Fruit fly (Drosophila melanogaster): Measurements from ENCODE around the gene CG14722.

CG14722 gene

dm6 chr3R:11721593-11721992, 20.1 kb upstream of the CG14722 start, which contains the start of gene CG12594 (continued):
- peak; percentile 74 for TF ChIP-seq ewg (GFP tag; optimal IDR thresholded peaks at IDR 0.05)
- no peak for TF ChIP-seq CG15514 (GFP tag; optimal IDR thresholded peaks at IDR 0.05)
- TF ChIP-seq ems (GFP tag; optimal IDR thresholded peaks at IDR 0.05): no peak
- no peak for TF ChIP-seq cad (GFP tag; optimal IDR thresholded peaks at IDR 0.05)
- no peak for TF ChIP-seq ap (GFP tag; IDR thresholded peaks at IDR 0.05)
- no peak for TF ChIP-seq CG8089 (GFP tag; optimal IDR thresholded peaks at IDR 0.05)
- TF ChIP-seq Oaz (GFP tag; IDR thresholded peaks at IDR 0.05): no peak
- TF ChIP-seq aop (GFP tag; IDR thresholded peaks at IDR 0.05): no peak
- peak; percentile 4 for TF ChIP-seq Jarid2 (GFP tag; optimal IDR thresholded peaks at IDR 0.05)
- TF ChIP-seq gem (tag; optimal IDR thresholded peaks at IDR 0.05): no peak
- TF ChIP-seq CG7963 (GFP tag; IDR thresholded peaks at IDR 0.05; ENCODE audit: partially characterized antibody): no peak
- no peak for TF ChIP-seq CG17328 (GFP tag; IDR thresholded peaks at IDR 0.05)
- TF ChIP-seq Hmx (GFP tag; optimal IDR thresholded peaks at IDR 0.05): no peak
- no peak for TF ChIP-seq CG10366 (GFP tag; IDR thresholded peaks at IDR 0.05)
- no peak for TF ChIP-seq klu (GFP tag; IDR thresholded peaks at IDR 0.05)

- TF ChIP-seq cwo (GFP tag; optimal IDR thresholded peaks at IDR 0.05) (no peak), CG15514 (GFP tag; optimal IDR thresholded peaks at IDR 0.05) (peak; percentile 86), CG12659 (GFP tag; optimal IDR thresholded peaks at IDR 0.05) (peak; percentile 41), BEAF-32 (GFP tag; optimal IDR thresholded peaks at IDR 0.05) (peak; percentile 72), chn (GFP tag; optimal IDR thresholded peaks at IDR 0.05) (peak; percentile 92), Xbp1 (GFP tag; optimal IDR thresholded peaks at IDR 0.05) (peak; percentile 47), CG1603 (tag; optimal IDR thresholded peaks at IDR 0.05) (peak; percentile 65), HmgZ (tag; optimal IDR thresholded peaks at IDR 0.05) (peak; percentile 44), tin (GFP tag; optimal IDR thresholded peaks at IDR 0.05) (peak; percentile 10), ranshi (GFP tag; IDR thresholded peaks at IDR 0.05) (peak; percentile 18; the same call in 1 of the 2 replicates), Myb (GFP tag; optimal IDR thresholded peaks at IDR 0.05) (peak; percentile 90), Rx (GFP tag; IDR thresholded peaks at IDR 0.05) (peak; percentile 21; the same call in 1 of the 2 replicates), vvl (GFP tag; IDR thresholded peaks at IDR 0.05) (peak; percentile 51), Hey (tag; optimal IDR thresholded peaks at IDR 0.05) (no peak), CG6272 (GFP tag; IDR thresholded peaks at IDR 0.05) (peak; percentile 38), Hr51 (GFP tag; optimal IDR thresholded peaks at IDR 0.05) (peak in 1 of 2 experiments; percentile 14), cato (GFP tag; optimal IDR thresholded peaks at IDR 0.05; ENCODE audit: borderline replicate concordance) (peak; percentile 0), pzg (GFP tag; optimal IDR thresholded peaks at IDR 0.05) (peak; percentile 77), Chrac-16 (GFP tag; optimal IDR thresholded peaks at IDR 0.05) (peak; percentile 23), CG34224 (GFP tag; IDR thresholded peaks at IDR 0.05; ENCODE audit: partially characterized antibody) (peak; percentile 52; the same call in 2 of the 3 replicates), sna (GFP tag; IDR thresholded peaks at IDR 0.05; ENCODE audit: partially characterized antibody) (no peak), CG12744 (GFP tag; optimal IDR thresholded peaks at IDR 0.05) (peak; percentile 20), gfzf (GFP tag; optimal IDR thresholded peaks at IDR 0.05) (peak; percentile 83), Mes4 (GFP tag; optimal IDR thresholded peaks at IDR 0.05) (peak; percentile 14), Lhr (GFP tag; optimal IDR thresholded peaks at IDR 0.05) (peak; percentile 57), CG11695 (GFP tag; IDR thresholded peaks at IDR 0.05) (0 out of 3 replicates have a peak, but pooled peaks have one; percentile 32), Max (GFP tag; optimal IDR thresholded peaks at IDR 0.05) (peak; percentile 68), unc-4 (GFP tag; IDR thresholded peaks at IDR 0.05; ENCODE audit: partially characterized antibody) (peak; percentile 49; the same call in 1 of the 2 replicates), MESR4 (GFP tag; optimal IDR thresholded peaks at IDR 0.05) (peak; percentile 45), CG33213 (GFP tag; optimal IDR thresholded peaks at IDR 0.05) (peak; percentile 17), trem (tag; optimal IDR thresholded peaks at IDR 0.05) (peak; percentile 99), HLH54F (GFP tag; optimal IDR thresholded peaks at IDR 0.05) (peak; percentile 3), Gug (GFP tag; IDR thresholded peaks at IDR 0.05) (peak; percentile 24; the same call in 1 of the 4 replicates), Adf1 (GFP tag; IDR thresholded peaks at IDR 0.05) (peak; percentile 32), ems (GFP tag; optimal IDR thresholded peaks at IDR 0.05) (peak; percentile 8), CG9932 (GFP tag; IDR thresholded peaks at IDR 0.05) (peak; percentile 33; the same call in 1 of the 2 replicates)
These were observed 6.4 kb upstream of the CG14722 start, which contains the start of gene CG14721 for dm6 chr3R:11735337-11735736. Gene CG14721 (plus strand): TSS chr3R:11735447.
